Fruit fly (Drosophila melanogaster) whole organism, embryonic: Measurements from ENCODE around the gene CG31038.

ENCODE experiments used
- Atf-2 ChIP-seq: fragments of 200-800 bp; sonication (Bioruptor generic); optimal IDR thresholded peaks from 2 replicates; lab custom pipeline; 2016; ENCODE audit warnings: missing biosample characterization, missing genetic modification characterization
- C15 ChIP-seq: fragments of 200-800 bp; sonication (Bioruptor generic); IDR thresholded peaks from 3 replicates; pipeline ENCODE4 v1.3.6; 2022; ENCODE audit warnings: missing biosample characterization, missing genetic modification characterization
- CG10431 ChIP-seq: fragments of 200-800 bp; sonication (Bioruptor generic); optimal IDR thresholded peaks from 3 replicates; lab custom pipeline; 2018; ENCODE audit warnings: missing biosample characterization, mild to moderate bottlenecking, missing genetic modification characterization
- CG10959 ChIP-seq: fragments of 200-800 bp; sonication (Bioruptor generic); IDR thresholded peaks from 2 replicates; pipeline ENCODE4 v1.3.6; 2022; ENCODE audit warnings: missing biosample characterization, missing genetic modification characterization
- CG11398 ChIP-seq: fragments of 200-800 bp; sonication (Bioruptor generic); optimal IDR thresholded peaks from 2 replicates; lab custom pipeline; 2016; ENCODE audit warnings: missing biosample characterization, missing genetic modification characterization
- CG12659 ChIP-seq: fragments of 200-800 bp; sonication (Bioruptor generic); optimal IDR thresholded peaks from 3 replicates; lab custom pipeline; 2017; ENCODE audit warnings: mild to moderate bottlenecking, missing biosample characterization, missing genetic modification reagents, missing genetic modification characterization
- CG12942 ChIP-seq: fragments of 200-800 bp; sonication (Bioruptor generic); optimal IDR thresholded peaks from 3 replicates; lab custom pipeline; 2016; ENCODE audit warnings: missing biosample characterization, missing genetic modification characterization
- CG14965 ChIP-seq: fragments of 200-800 bp; sonication (Bioruptor generic); optimal IDR thresholded peaks from 2 replicates; lab custom pipeline; 2016; ENCODE audit warnings: missing biosample characterization, missing genetic modification characterization, borderline replicate concordance
- CG15479 ChIP-seq: fragments of 200-800 bp; sonication (Bioruptor generic); optimal IDR thresholded peaks from 3 replicates; lab custom pipeline; 2019; ENCODE audit warnings: missing biosample characterization, mild to moderate bottlenecking, missing genetic modification characterization, moderate library complexity
- CG15514 ChIP-seq: fragments of 200-800 bp; sonication (Bioruptor generic); optimal IDR thresholded peaks from 3 replicates; lab custom pipeline; 2017; ENCODE audit warnings: missing biosample characterization, missing genetic modification characterization, mild to moderate bottlenecking, moderate library complexity, missing genetic modification reagents
- CG17186 ChIP-seq: fragments of 200-800 bp; sonication (Bioruptor generic); optimal IDR thresholded peaks from 3 replicates; lab custom pipeline; 2017; ENCODE audit warnings: missing biosample characterization, missing genetic modification reagents, missing genetic modification characterization
- CG17829 ChIP-seq: fragments of 200-800 bp; optimal IDR thresholded peaks from 2 replicates; lab custom pipeline; 2019; ENCODE audit warnings: missing biosample characterization, mild to moderate bottlenecking, missing genetic modification characterization, moderate library complexity
- CG18262 ChIP-seq: fragments of 200-800 bp; optimal IDR thresholded peaks from 3 replicates; lab custom pipeline; 2019; ENCODE audit warnings: missing biosample characterization, mild to moderate bottlenecking, missing genetic modification characterization, moderate library complexity
- CG31224 ChIP-seq: fragments of 200-800 bp; sonication (Bioruptor generic); IDR thresholded peaks from 2 replicates; pipeline ENCODE4 v1.3.6; 2022; ENCODE audit warnings: missing biosample characterization, missing genetic modification characterization
- CG3163 ChIP-seq: fragments of 200-800 bp; sonication (Bioruptor generic); optimal IDR thresholded peaks from 3 replicates; lab custom pipeline; 2016; ENCODE audit warnings: missing biosample characterization, missing genetic modification characterization
- CG32772 ChIP-seq: fragments of 200-800 bp; sonication (Bioruptor generic); IDR thresholded peaks from 2 replicates; pipeline ENCODE4 v1.3.6; 2022; ENCODE audit warnings: missing biosample characterization, missing genetic modification characterization
- CG34224 ChIP-seq: fragments of 200-800 bp; sonication (Bioruptor generic); IDR thresholded peaks from 3 replicates; pipeline ENCODE4 v1.3.6; 2022; ENCODE audit warnings: missing biosample characterization, missing genetic modification characterization; ENCODE audit not compliant: partially characterized antibody
- CG4730 ChIP-seq: fragments of 200-800 bp; sonication (Bioruptor generic); IDR thresholded peaks from 2 replicates; pipeline ENCODE4 v1.3.6; 2022; ENCODE audit warnings: missing biosample characterization, missing genetic modification characterization
- CG6689 ChIP-seq: fragments of 200-800 bp; sonication (Bioruptor generic); IDR thresholded peaks from 2 replicates; pipeline ENCODE4 v1.3.6; 2022; ENCODE audit warnings: missing biosample characterization, missing genetic modification characterization
- CG7271 ChIP-seq: fragments of 200-800 bp; sonication (Bioruptor generic); optimal IDR thresholded peaks from 2 replicates; lab custom pipeline; 2018; ENCODE audit warnings: missing biosample characterization, mild to moderate bottlenecking, missing genetic modification characterization, moderate library complexity
- CG9817 ChIP-seq: fragments of 200-800 bp; sonication (Bioruptor generic); optimal IDR thresholded peaks from 2 replicates; lab custom pipeline; 2018; ENCODE audit warnings: missing biosample characterization, mild to moderate bottlenecking, missing genetic modification characterization, moderate library complexity
- Camta ChIP-seq: fragments of 200-800 bp; sonication (Bioruptor generic); optimal IDR thresholded peaks from 2 replicates; lab custom pipeline; 2016; ENCODE audit warnings: missing biosample characterization, missing genetic modification characterization
- Dad ChIP-seq: fragments of 200-800 bp; sonication (Bioruptor generic); optimal IDR thresholded peaks from 3 replicates; lab custom pipeline; 2016; ENCODE audit warnings: missing biosample characterization, missing genetic modification characterization
- Doc3 ChIP-seq: fragments of 200-800 bp; sonication (Bioruptor generic); IDR thresholded peaks from 3 replicates; pipeline ENCODE4 v1.3.6; 2022; ENCODE audit warnings: missing biosample characterization, missing genetic modification characterization; ENCODE audit not compliant: partially characterized antibody
- Fer1 ChIP-seq: fragments of 200-800 bp; sonication (Bioruptor generic); optimal IDR thresholded peaks from 2 replicates; lab custom pipeline; 2017; ENCODE audit warnings: missing biosample characterization, mild to moderate bottlenecking, missing genetic modification characterization
- H2.0 ChIP-seq: fragments of 200-800 bp; sonication (Bioruptor generic); IDR thresholded peaks from 2 replicates; pipeline ENCODE4 v1.3.6; 2022; ENCODE audit warnings: missing biosample characterization, missing genetic modification characterization
- Med ChIP-seq: fragments of 200-800 bp; sonication (Bioruptor generic); peaks from one replicate; lab custom pipeline; 2016; ENCODE audit warnings: missing biosample characterization, missing genetic modification characterization, mild to moderate bottlenecking, inconsistent platforms, moderate library complexity
- Neu2 ChIP-seq: fragments of 200-800 bp; sonication (Bioruptor generic); optimal IDR thresholded peaks from 3 replicates; lab custom pipeline; 2016; ENCODE audit warnings: missing biosample characterization, missing genetic modification characterization, borderline replicate concordance
- Sin3A ChIP-seq: fragments of >200 bp; optimal IDR thresholded peaks from 2 replicates; lab custom pipeline; 2018
- Sox102F ChIP-seq: fragments of 200-800 bp; sonication (Bioruptor generic); optimal IDR thresholded peaks from 2 replicates; lab custom pipeline; 2018; ENCODE audit warnings: missing biosample characterization, mild to moderate bottlenecking, missing genetic modification characterization, moderate library complexity
- bowl ChIP-seq: fragments of 200-800 bp; sonication (Bioruptor generic); IDR thresholded peaks from 2 replicates; pipeline ENCODE4 v1.3.6; 2022; ENCODE audit warnings: missing biosample characterization, missing genetic modification characterization
- chinmo ChIP-seq: fragments of 200-800 bp; sonication (Bioruptor generic); IDR thresholded peaks from 4 replicates; pipeline ENCODE4 v1.3.6; 2022; ENCODE audit warnings: missing biosample characterization, missing genetic modification characterization; ENCODE audit not compliant: partially characterized antibody
- cwo ChIP-seq: fragments of 200-800 bp; sonication (Bioruptor generic); optimal IDR thresholded peaks from 3 replicates; lab custom pipeline; 2017; ENCODE audit warnings: missing biosample characterization, missing genetic modification characterization, mild to moderate bottlenecking, moderate library complexity, missing genetic modification reagents
- dan ChIP-seq: fragments of 200-800 bp; sonication (Bioruptor generic); IDR thresholded peaks from 2 replicates; pipeline ENCODE4 v1.3.6; 2022; ENCODE audit warnings: missing biosample characterization, missing genetic modification characterization
- dm ChIP-seq: fragments of 200-800 bp; sonication (Bioruptor generic); optimal IDR thresholded peaks from 3 replicates; lab custom pipeline; 2016; ENCODE audit warnings: missing biosample characterization, missing genetic modification characterization
- exex ChIP-seq: fragments of 200-800 bp; sonication (Bioruptor generic); optimal IDR thresholded peaks from 4 replicates; lab custom pipeline; 2018; ENCODE audit warnings: missing biosample characterization, mild to moderate bottlenecking, missing genetic modification characterization, moderate library complexity
- fd3F ChIP-seq: fragments of 200-800 bp; sonication (Bioruptor generic); optimal IDR thresholded peaks from 2 replicates; lab custom pipeline; 2018; ENCODE audit warnings: missing biosample characterization, mild to moderate bottlenecking, missing genetic modification characterization, moderate library complexity
- ftz-f1 ChIP-seq: fragments of 200-800 bp; sonication (Bioruptor generic); optimal IDR thresholded peaks from 2 replicates; lab custom pipeline; 2016; ENCODE audit warnings: missing biosample characterization, missing genetic modification characterization
- gcm2 ChIP-seq: fragments of 200-800 bp; sonication (Bioruptor generic); optimal IDR thresholded peaks from 2 replicates; lab custom pipeline; 2016; ENCODE audit warnings: missing biosample characterization, missing genetic modification characterization
- knrl ChIP-seq: fragments of 200-800 bp; sonication (Bioruptor generic); IDR thresholded peaks from 3 replicates; pipeline ENCODE4 v1.3.6; 2022; ENCODE audit warnings: missing biosample characterization, missing genetic modification characterization; ENCODE audit not compliant: partially characterized antibody
- luna ChIP-seq: fragments of 200-800 bp; sonication (Bioruptor generic); optimal IDR thresholded peaks from 2 replicates; lab custom pipeline; 2016; ENCODE audit warnings: missing biosample characterization, missing genetic modification characterization
- org-1 ChIP-seq: fragments of 200-800 bp; sonication (Bioruptor generic); optimal IDR thresholded peaks from 2 replicates; lab custom pipeline; 2017; ENCODE audit warnings: missing biosample characterization, missing genetic modification characterization
- p53 ChIP-seq: fragments of 200-800 bp; sonication (Bioruptor generic); optimal IDR thresholded peaks from 2 replicates; lab custom pipeline; 2016; ENCODE audit warnings: missing biosample characterization, missing genetic modification characterization
- sima ChIP-seq: fragments of 200-800 bp; sonication (Bioruptor generic); optimal IDR thresholded peaks from 2 replicates; lab custom pipeline; 2016; ENCODE audit warnings: missing biosample characterization, missing genetic modification characterization
- sug ChIP-seq: fragments of 200-800 bp; optimal IDR thresholded peaks from 2 replicates; lab custom pipeline; 2019; ENCODE audit warnings: missing biosample characterization, mild to moderate bottlenecking, missing genetic modification characterization, moderate library complexity
- trem ChIP-seq: fragments of 200-800 bp; optimal IDR thresholded peaks from 3 replicates; lab custom pipeline; 2019; ENCODE audit warnings: missing biosample characterization, mild to moderate bottlenecking, missing genetic modification characterization, moderate library complexity
- trh ChIP-seq: fragments of 200-800 bp; sonication (Bioruptor generic); optimal IDR thresholded peaks from 2 replicates; lab custom pipeline; 2016; ENCODE audit warnings: missing biosample characterization, missing genetic modification characterization
- twi ChIP-seq: fragments of 200-800 bp; optimal IDR thresholded peaks from 2 replicates; lab custom pipeline; 2019; ENCODE audit warnings: missing biosample characterization, mild to moderate bottlenecking, missing genetic modification characterization, moderate library complexity
- wek ChIP-seq: fragments of 200-800 bp; sonication (Bioruptor generic); optimal IDR thresholded peaks from 3 replicates; lab custom pipeline; 2018; ENCODE audit warnings: missing biosample characterization, mild to moderate bottlenecking, missing genetic modification characterization, moderate library complexity
- zen2 ChIP-seq: fragments of 200-800 bp; sonication (Bioruptor generic); IDR thresholded peaks from 3 replicates; pipeline ENCODE4 v1.3.6; 2022; ENCODE audit warnings: missing biosample characterization, missing genetic modification characterization; ENCODE audit not compliant: partially characterized antibody

Gene CG31038

dm6 chr3R:29868676-29869349, 8.0 kb upstream of the CG31038 start, which contains the start of gene Zip99C (continued):
- TF ChIP-seq CG32772 (GFP tag; lab: Robert Waterston, UW), result no peak
- TF ChIP-seq sima (GFP tag; lab: Kevin White, UChicago), result no peak
- peak; percentile 94 for TF ChIP-seq knrl
- no peak for TF ChIP-seq dm
- no peak for TF ChIP-seq CG11398
- TF ChIP-seq H2.0 (GFP tag; lab: Robert Waterston, UW), result peak; percentile 36; the same call in 1 of the 2 replicates
- TF ChIP-seq Dad (GFP tag; lab: Kevin White, UChicago), result peak; percentile 2
- TF ChIP-seq CG34224 (GFP tag; lab: Robert Waterston, UW), result peak; percentile 85
- TF ChIP-seq trem (tag; lab: Kevin White, UChicago), result peak; percentile 90
- TF ChIP-seq CG14965, result no peak
- peak; percentile 65 for TF ChIP-seq CG12659 (GFP tag; lab: Kevin White, UChicago)
- no peak for TF ChIP-seq fd3F (GFP tag; lab: Kevin White, UChicago)
- no peak for TF ChIP-seq CG7271 (tag; lab: Kevin White, UChicago)
- no peak for TF ChIP-seq C15 (GFP tag; lab: Robert Waterston, UW)
- TF ChIP-seq cwo (GFP tag; lab: Kevin White, UChicago), result no peak
- TF ChIP-seq exex (tag; lab: Kevin White, UChicago), result peak; percentile 58
- peak; percentile 63 for TF ChIP-seq Sin3A
- TF ChIP-seq CG17186 (GFP tag; lab: Kevin White, UChicago), result peak; percentile 70
- TF ChIP-seq dan (GFP tag; lab: Robert Waterston, UW), result no peak
- peak; percentile 86 for TF ChIP-seq Med (GFP tag; lab: Kevin White, UChicago)
- no peak for TF ChIP-seq p53 (GFP tag; lab: Kevin White, UChicago)
- no peak for TF ChIP-seq wek
- TF ChIP-seq Neu2, result no peak
- TF ChIP-seq CG4730, result no peak
- no peak for TF ChIP-seq CG31224 (GFP tag; lab: Robert Waterston, UW)
- TF ChIP-seq Camta (GFP tag; lab: Kevin White, UChicago), result no peak
- peak; percentile 15 for TF ChIP-seq luna (GFP tag; lab: Kevin White, UChicago)
- TF ChIP-seq ftz-f1, result no peak
- TF ChIP-seq chinmo, result peak; percentile 92; the same call in 3 of the 4 replicates
- no peak for TF ChIP-seq trh (GFP tag; lab: Kevin White, UChicago)
- TF ChIP-seq CG15479 (GFP tag; lab: Kevin White, UChicago), result peak; percentile 42
- peak; percentile 36 for TF ChIP-seq CG9817 (tag; lab: Kevin White, UChicago)
- no peak for TF ChIP-seq org-1 (GFP tag; lab: Kevin White, UChicago)
- TF ChIP-seq CG3163 (GFP tag; lab: Kevin White, UChicago), result no peak
- no peak for TF ChIP-seq CG6689 (GFP tag; lab: Robert Waterston, UW)
- TF ChIP-seq sug (tag; lab: Kevin White, UChicago), result peak; percentile 56
- no peak for TF ChIP-seq Sox102F (GFP tag; lab: Kevin White, UChicago)
- TF ChIP-seq CG15514 (GFP tag; lab: Kevin White, UChicago), result no peak
- no peak for TF ChIP-seq Atf-2 (GFP tag; lab: Kevin White, UChicago)
- peak; percentile 18 for TF ChIP-seq CG18262 (tag; lab: Kevin White, UChicago)
- no peak for TF ChIP-seq bowl
- peak; percentile 90 for TF ChIP-seq Doc3 (GFP tag; lab: Robert Waterston, UW)
- TF ChIP-seq CG17829 (tag; lab: Kevin White, UChicago), result peak; percentile 41
- TF ChIP-seq twi (tag; lab: Kevin White, UChicago), result peak; percentile 16
- no peak for TF ChIP-seq gcm2 (GFP tag; lab: Kevin White, UChicago)
- TF ChIP-seq CG12942 (GFP tag; lab: Kevin White, UChicago), result no peak
- TF ChIP-seq CG10431 (GFP tag; lab: Kevin White, UChicago), result no peak
- TF ChIP-seq Fer1 (GFP tag; lab: Kevin White, UChicago), result peak; percentile 11
- TF ChIP-seq CG10959 (GFP tag; lab: Robert Waterston, UW), result no peak
- peak; percentile 66; the same call in 1 of the 3 replicates for TF ChIP-seq zen2 (GFP tag; lab: Robert Waterston, UW)
